Fruit fly (Drosophila melanogaster): ENCODE data around the gene CG4293.
A peak's percentile ranks its signal among the peaks of the same experiment; 100 is the strongest.
"Not testable (repeated sequence)": the region's sequence is repeated elsewhere in the genome, so short reads cannot be mapped to it uniquely, and the experiment has no call there.

The CG4293 gene

dm6 chrX:509117-509516, 21.0 kb downstream of the CG4293 start, which contains the start of gene arg:
arg (plus strand) TSS chrX:509435.
- no peak for TF ChIP-seq CG17801 (GFP tag; optimal IDR thresholded peaks at IDR 0.05; ENCODE audit: partially characterized antibody)

DNA sequence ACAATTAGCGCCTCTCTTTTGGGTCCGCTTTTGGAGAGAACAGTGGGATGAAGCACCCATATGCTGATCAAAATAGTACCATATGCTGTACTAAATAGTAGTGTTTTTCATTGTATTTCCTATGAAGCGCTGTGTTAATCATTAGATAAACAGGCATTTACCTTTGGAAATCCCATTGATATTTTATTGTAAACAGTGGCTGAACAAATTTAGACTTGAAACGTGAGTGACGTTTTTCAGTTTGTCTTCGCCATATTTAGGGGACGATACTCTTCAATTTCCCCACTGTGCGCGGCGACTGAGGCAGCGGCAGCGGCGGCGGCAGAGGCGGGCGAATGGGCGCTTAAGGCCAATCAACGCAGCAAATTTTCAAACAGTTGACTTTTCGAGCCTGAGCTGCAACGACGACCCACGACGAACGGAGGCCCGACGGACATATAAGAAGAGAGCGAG, 30.5 kb downstream of the CG4293 start:
- peak; percentile 80 for TF ChIP-seq CG17801 (GFP tag; optimal IDR thresholded peaks at IDR 0.05; ENCODE audit: partially characterized antibody)

DNA sequence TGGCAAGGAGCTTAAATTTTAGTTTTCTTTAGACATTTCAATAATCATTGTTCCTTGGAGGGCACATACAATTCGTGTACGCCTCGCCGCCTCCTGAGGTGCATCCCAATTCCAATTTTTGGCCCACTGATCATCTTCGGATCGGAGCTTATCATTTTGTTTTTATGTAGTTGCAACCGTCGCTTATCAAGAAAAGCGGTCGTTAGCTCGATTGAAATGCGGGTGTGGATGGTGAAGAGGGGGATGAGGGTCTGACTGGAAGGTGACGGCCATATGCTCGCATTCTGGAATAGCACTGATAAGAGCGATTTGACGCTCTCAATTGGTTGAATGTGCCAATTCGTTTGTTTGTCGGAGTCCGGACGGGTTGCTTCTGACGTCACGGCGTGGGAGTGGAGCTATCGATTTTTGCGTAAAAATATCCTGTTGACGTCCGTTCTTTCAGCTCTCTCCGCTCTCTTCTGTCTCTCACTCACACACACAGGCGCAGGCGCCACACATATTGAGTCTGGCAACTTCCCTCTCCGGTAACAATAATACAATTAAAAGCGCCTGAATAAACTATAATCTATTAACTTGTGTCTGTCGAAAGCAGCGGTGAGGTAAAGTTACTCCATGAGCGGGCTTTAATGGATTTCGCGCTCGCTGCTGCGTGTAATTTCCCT, 31.0 kb downstream of the CG4293 start:
- TF ChIP-seq CG17801 (GFP tag; optimal IDR thresholded peaks at IDR 0.05; ENCODE audit: partially characterized antibody), result no peak

DNA sequence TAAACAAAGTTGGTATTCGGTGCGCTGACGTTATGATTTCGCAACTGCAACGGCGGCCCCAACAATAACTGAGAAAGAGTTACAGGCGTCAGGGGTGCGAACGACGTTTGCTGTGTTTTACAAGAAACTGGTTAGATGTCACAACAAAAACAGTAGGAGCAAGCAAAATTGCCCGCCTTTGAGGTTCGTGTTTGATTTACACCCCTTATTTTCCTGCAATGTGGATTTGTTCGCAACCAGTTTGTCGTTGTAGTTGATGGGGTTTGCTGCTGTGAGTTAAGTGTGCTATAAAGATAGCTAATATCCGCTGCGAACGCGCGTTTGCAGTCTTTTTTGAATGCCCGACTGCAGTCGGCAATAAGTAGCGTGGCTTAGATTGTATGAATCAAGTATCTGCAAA, 31.7 kb downstream of the CG4293 start:
- TF ChIP-seq CG17801 (GFP tag; optimal IDR thresholded peaks at IDR 0.05; ENCODE audit: partially characterized antibody), result no peak

DNA sequence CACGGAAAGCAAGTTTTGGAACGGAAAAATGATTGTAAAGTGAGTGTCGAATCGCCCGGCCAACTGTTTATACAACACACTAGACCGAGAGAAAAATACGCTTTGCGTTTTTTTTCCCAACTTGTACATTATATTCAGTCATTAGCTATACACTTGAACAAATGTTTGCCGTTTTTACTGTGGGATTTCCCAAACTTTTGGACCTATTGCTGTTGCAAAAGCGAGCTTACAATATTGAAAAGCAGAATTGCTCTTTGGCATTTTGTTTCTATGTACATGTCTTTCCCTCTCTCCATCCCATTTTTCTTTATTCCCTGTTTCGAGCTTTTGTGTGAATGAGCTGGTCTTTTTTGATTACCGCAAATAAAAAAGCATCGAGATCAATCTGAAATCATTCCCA, 32.7 kb downstream of the CG4293 start:
- no peak for TF ChIP-seq CG17801 (GFP tag; optimal IDR thresholded peaks at IDR 0.05; ENCODE audit: partially characterized antibody)

- TF ChIP-seq CG17801 (GFP tag; optimal IDR thresholded peaks at IDR 0.05; ENCODE audit: partially characterized antibody), result peak; percentile 48
Measured at dm6 chrX:496326-496725, 33.8 kb downstream of the CG4293 start, which contains the start of gene svr. svr (plus strand) TSS chrX:496446.

DNA sequence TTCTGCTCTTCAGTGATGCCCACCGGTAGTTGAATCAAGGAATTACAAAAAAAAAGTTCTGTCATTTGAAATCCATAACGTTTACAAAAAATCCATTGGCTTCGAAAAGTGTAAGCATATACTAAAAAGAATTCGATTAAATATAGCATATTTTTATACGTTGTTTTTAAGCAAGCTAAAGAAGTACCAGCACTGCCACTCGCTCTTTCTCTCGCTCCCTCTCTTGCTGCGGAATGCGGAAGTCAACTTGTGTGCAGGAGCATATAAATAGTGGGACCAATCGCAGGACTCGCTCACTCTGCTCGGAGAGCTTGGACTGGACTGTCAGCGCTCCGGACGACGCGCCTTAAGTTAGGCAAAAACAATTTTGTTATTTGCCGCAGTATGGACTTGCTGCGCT, 35.5 kb downstream of the CG4293 start, which contains the start of gene CG17778:
TSS of gene CG17778 (plus strand) at position 8 of the 400 bp plus-strand sequence.
- no peak for TF ChIP-seq CG17801 (GFP tag; optimal IDR thresholded peaks at IDR 0.05; ENCODE audit: partially characterized antibody)

DNA sequence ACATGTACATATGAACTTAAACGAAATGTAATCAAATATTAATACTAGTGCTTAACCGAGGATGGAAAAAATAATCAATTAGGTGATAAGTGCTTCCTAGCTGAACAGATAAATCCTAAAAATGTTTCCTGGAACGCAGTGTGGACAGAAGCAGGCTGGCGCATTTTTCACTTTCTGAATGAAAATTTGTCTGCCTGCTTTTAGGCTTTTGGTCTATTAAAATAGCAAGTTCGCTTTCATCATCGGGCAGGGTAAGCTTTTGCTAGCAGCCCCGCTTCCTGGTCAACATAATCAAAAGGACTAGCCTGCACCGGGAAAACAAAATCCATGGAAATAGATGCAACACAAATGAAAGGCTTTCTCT, 35.9 kb downstream of the CG4293 start:
- no peak for TF ChIP-seq CG17801 (GFP tag; optimal IDR thresholded peaks at IDR 0.05; ENCODE audit: partially characterized antibody)

DNA sequence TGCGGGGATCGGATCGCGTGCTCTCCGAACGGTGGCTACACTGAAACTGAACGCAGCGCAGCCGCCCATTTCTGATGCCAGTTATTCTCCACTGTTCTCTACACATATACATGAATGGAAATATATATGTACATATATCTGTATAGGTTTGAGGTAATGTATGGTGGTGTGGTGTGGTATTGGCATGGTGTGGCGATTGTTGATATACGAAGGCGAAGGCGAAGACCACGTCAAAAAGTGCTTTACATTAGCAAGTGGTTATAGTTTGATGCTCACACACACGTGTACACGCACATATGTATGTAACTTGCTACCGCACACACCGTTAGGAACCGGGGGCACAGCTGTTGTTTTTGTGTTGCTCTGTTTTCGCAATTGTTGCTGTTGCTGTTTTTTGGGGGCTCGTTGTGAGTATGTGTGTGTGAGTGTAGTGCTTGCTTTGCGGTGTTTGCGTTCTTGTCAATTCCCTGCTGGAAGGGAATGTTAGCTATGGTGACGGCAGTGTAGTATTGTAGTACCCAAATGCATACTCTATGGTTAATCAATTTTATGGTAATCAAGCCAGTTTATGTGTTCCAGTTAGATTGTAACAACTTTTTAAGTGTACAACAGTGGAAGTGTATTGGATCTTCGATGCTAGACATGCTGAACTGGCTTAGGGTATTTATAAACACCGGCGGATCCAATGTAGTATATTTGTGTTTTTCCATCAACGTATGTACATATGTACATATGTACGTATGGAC, 36.5 kb downstream of the CG4293 start, which contains the start of gene CG17896:
TSS of gene CG17896 (minus strand) at position 51 of the 746 bp plus-strand sequence.
- TF ChIP-seq CG17801 (GFP tag; optimal IDR thresholded peaks at IDR 0.05; ENCODE audit: partially characterized antibody), result peak; percentile 97

DNA sequence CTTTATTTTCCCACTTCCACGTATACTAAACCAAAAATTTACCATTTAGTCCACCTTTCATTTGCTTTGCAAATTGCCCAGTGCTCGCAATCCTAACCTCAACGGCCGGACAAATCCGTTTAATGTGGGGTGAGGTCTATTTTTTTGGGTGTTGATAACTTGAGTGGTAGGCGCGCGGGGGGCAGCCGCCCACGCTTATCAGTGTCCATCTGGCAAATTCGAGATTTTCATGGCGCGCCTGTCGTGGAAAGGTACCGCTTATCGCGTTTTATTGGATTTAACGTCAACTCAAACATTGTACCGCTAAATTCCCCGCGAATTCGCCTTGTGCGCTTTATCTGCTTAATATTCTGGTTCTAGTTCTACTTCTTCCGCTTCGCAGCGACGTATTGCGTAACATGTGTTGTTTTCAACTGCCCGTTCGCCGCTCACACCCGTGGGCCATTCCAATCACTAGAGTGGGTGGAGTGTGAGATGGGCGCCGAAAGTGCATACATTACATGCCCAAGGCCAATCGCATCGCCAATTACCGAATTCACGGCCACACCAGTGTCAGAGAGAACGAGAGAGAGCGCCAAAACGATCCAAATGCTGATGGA, 37.3 kb downstream of the CG4293 start:
- TF ChIP-seq CG17801 (GFP tag; optimal IDR thresholded peaks at IDR 0.05; ENCODE audit: partially characterized antibody), result no peak

DNA sequence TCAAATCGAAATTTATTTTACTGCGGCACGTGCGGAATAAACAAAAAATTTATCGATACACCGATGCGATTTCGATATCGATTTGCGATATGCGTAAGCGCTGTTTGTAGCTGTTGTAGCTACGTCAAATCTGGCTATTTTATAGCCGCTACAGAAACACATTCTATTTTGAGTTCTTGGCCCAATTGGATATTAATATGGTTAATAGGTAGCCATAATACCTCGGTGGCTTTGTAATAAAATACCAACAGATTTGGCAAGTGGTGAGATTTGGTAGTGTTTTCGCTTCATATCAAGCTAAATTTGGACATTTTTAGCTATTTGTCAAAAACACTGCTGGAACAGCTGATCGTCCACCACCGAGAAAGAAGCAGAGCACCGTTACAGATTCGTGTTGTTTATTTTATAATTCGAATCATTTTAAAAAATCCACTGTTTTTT, 42.6 kb downstream of the CG4293 start, which contains the start of the genes CG18273 and CG3156:
TSS of gene CG18273 (minus strand) at position 65 of the 441 bp plus-strand sequence.
TSS of gene CG3156 (plus strand) at position 362 of the 441 bp plus-strand sequence.
- peak; percentile 41 for TF ChIP-seq CG17801 (GFP tag; optimal IDR thresholded peaks at IDR 0.05; ENCODE audit: partially characterized antibody)

DNA sequence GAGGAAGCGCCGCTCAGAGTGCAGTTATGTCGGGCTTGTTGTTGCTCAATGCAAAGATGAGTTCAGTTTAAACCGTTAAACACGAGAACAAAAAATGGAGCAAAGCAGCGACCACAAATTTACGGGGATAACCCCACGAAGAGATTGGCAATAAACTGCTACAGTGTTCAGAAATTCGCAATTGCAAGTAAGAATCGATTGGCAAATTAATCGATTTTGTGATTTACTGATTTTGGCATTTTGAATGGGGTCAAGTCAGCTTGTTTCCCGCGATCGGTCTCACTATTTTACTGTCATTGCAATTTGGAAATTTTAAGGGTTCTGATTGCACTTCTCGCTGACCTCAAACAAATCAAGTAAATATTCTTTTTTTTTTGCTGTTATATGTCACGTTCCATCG, 48.4 kb downstream of the CG4293 start, which contains the start of gene CG3176:
TSS of gene CG3176 (plus strand) at position 221 of the 400 bp plus-strand sequence.
- not testable (repeated sequence) for TF ChIP-seq CG17801 (GFP tag; optimal IDR thresholded peaks at IDR 0.05; ENCODE audit: partially characterized antibody)

dm6 chrX:478766-479165, 51.3 kb downstream of the CG4293 start, which contains the start of gene CG32817:
CG32817 (plus strand) TSS chrX:479066.
- TF ChIP-seq CG17801 (GFP tag; optimal IDR thresholded peaks at IDR 0.05; ENCODE audit: partially characterized antibody), result no peak

Data from ovary, adult (tissue).